Worm (Caenorhabditis elegans): ENCODE results near the gene C16C10.1.

The C16C10.1 gene

DNA sequence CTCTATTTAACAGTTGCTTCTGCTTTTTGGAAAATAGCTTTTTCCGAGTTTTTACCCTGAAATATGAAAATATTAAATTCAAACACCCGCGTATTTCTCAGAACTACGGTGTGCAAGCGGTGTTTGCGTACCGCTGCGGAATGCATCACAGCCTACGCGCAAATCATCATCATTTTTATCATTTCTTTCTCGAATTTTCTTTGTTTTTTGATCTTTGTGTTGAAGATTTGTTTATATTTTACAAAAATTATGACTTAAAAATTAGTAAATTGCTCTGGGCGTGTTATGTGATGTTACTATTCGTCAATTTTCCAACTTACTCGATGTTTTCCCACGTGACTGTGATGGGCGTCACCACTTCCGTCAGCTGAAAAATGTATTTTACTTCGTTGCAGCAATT lies 30.3 kb downstream of the C16C10.1 start (continued):
- no peak for TF ChIP-seq ztf-11 (tag; optimal IDR thresholded peaks at IDR 0.05)
- peak; percentile 1 for TF ChIP-seq mab-5 (tag; optimal IDR thresholded peaks at IDR 0.05)
- TF ChIP-seq unc-39 (tag; optimal IDR thresholded peaks at IDR 0.05) = no peak
- no peak for TF ChIP-seq elt-1 (tag; optimal IDR thresholded peaks at IDR 0.05)
- TF ChIP-seq nhr-11 (tag; optimal IDR thresholded peaks at IDR 0.05) = no peak
- TF ChIP-seq dmd-4 (tag; optimal IDR thresholded peaks at IDR 0.05) = no peak
- TF ChIP-seq elt-3 (tag; optimal IDR thresholded peaks at IDR 0.05) = no peak

DNA sequence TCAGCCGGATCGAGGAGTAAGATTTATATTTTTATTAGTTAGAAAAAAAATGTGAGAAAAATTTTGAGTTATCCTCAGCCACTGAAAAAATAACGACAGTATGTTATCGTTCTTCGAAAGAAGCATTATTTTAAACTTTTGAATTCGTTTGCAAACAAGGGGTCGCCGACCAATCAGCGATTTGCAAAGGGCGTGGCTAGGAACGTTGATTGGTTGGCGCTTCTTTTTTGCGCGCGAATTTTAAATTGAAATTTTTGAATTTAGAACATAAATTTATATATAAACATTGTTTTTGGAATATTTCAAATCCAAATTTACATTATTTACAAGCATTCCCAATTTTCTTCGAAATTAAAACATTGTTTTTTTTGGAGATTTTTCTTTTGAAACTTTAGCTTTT lies 38.1 kb downstream of the C16C10.1 start:
- TF ChIP-seq ztf-11 (tag; optimal IDR thresholded peaks at IDR 0.05) (no peak), lin-39 (tag; optimal IDR thresholded peaks at IDR 0.05) (no peak), ceh-16 (tag; optimal IDR thresholded peaks at IDR 0.05) (no peak), unc-55 (GFP tag; optimal IDR thresholded peaks at IDR 0.05) (no peak), ztf-4 (tag; optimal IDR thresholded peaks at IDR 0.05) (no peak), unc-39 (tag; optimal IDR thresholded peaks at IDR 0.05) (no peak), nhr-12 (tag; optimal IDR thresholded peaks at IDR 0.05) (no peak)

DNA sequence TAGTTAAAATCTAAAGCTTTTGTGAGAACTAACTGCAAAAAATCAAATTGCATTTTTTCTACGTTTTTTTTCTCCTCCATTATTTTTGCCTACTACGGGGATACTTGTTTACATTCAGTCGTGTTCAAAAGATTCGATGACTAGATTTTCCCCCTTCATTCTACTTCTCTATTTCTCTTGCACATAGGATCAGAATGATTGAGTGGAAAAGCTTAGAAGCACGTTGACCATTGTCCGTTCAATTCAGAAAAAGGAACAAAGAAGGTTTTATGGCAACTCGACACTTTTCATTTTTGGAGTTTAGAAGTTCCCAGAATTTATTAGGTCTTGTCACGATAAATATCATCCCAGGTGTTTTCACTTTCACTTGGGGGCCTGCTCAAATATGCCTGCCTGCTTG lies 44.1 kb downstream of the C16C10.1 start:
- TF ChIP-seq unc-55 (GFP tag; optimal IDR thresholded peaks at IDR 0.05) = peak; percentile 51
- TF ChIP-seq nhr-129 (tag; optimal IDR thresholded peaks at IDR 0.05) = no peak

DNA sequence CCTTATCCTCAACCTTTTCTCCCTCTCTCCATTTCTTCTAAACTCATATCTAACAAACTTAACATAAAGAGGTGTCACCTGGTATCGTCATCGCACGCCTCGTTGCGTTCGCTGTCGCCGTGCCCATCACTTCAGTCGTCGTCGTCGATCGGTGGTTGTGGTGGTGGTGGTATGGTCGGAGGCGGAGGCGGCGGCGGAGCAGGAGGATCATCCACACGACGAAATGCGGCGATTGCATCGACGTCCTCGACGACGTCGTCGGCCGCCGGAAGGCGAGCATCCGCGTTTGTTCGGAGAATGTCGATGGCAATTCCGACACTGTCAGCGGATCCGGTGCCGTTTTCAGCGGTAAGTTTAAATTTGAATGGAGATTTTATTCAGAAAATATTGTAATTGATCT lies 47.2 kb downstream of the C16C10.1 start:
- no peak for TF ChIP-seq elt-3 (tag; optimal IDR thresholded peaks at IDR 0.05)
- TF ChIP-seq peb-1 (tag; optimal IDR thresholded peaks at IDR 0.05) = no peak
- TF ChIP-seq C34F6.9 (tag; optimal IDR thresholded peaks at IDR 0.05) = no peak
- TF ChIP-seq egl-27 (tag; optimal IDR thresholded peaks at IDR 0.05) = no peak
- TF ChIP-seq ama-1 (optimal IDR thresholded peaks at IDR 0.05) = no peak
- no peak for TF ChIP-seq F13H6.1 (tag; optimal IDR thresholded peaks at IDR 0.05)
- no peak for TF ChIP-seq nhr-10 (tag; optimal IDR thresholded peaks at IDR 0.05)
- TF ChIP-seq blmp-1 (tag; optimal IDR thresholded peaks at IDR 0.05; ENCODE audit: insufficient read depth) = no peak
- no peak for TF ChIP-seq crh-2 (tag; optimal IDR thresholded peaks at IDR 0.05)
- TF ChIP-seq nhr-77 (tag; optimal IDR thresholded peaks at IDR 0.05) = no peak
- TF ChIP-seq nhr-237 (tag; optimal IDR thresholded peaks at IDR 0.05) = no peak

DNA sequence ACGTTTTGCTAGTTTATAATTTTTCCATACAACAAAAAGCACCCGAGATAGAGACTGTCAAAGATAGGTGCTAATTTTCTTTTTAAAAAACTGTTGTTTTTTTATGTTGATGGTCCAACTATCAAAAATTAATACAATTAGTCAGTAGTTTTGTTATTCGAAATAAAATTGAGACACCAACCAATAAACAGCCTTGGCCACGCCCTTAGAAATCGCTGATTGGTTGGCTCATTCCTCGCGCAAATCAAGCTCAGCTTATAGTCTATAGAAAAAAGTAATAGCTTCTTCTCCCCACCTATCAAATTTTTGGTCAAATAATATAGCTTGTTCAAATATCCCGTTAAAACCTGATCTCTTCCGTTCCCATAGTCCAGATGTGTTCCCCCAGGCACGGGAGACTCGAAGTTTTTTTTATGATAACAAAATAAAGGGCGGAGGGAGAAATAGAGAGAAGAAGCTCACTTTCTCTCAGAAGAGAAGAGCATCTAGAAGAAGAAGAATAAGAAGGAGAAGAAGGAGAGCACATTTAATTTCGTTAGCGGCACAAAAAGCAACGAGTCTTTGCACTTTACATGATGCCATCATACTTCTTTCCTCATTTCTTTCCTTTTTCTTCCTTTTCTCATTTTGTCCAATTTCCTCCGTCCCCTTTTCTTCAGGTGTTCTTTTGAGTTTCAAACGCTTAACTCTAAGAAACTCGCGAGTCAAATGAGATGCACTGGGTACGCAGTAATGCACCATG lies 49.3 kb downstream of the C16C10.1 start:
- TF ChIP-seq lsy-2 (tag; optimal IDR thresholded peaks at IDR 0.05) (peak in 1 of 2 experiments; percentile 1), Y55F3AM.14 (GFP tag; optimal IDR thresholded peaks at IDR 0.05) (no peak), nhr-11 (tag; optimal IDR thresholded peaks at IDR 0.05) (no peak), zag-1 (tag; optimal IDR thresholded peaks at IDR 0.05) (peak; percentile 51)
